Worm (Caenorhabditis elegans) whole organism, L4 larva: ENCODE results near the gene xol-1.

Experiments
- F10B5.3 ChIP-seq: sonication (generic microtip); optimal IDR thresholded peaks from 2 replicates; lab custom pipeline; 2016; ENCODE audit warnings: mild to moderate bottlenecking, missing genetic modification characterization, missing compliant biosample characterization
- F26F4.8 ChIP-seq: fragments of 200-800 bp; sonication (Bioruptor generic); conservative IDR thresholded peaks from 2 replicates; pipeline ENCODE4 v1.3.6; 2022; ENCODE audit warnings: missing genetic modification characterization, missing compliant biosample characterization
- F37D6.2 ChIP-seq: sonication (generic microtip); optimal IDR thresholded peaks from 2 replicates; lab custom pipeline; 2016; ENCODE audit warnings: mild to moderate bottlenecking, missing genetic modification characterization, missing compliant biosample characterization
- R02D3.7 ChIP-seq: fragments of 150-350 bp; sonication (generic microtip); optimal IDR thresholded peaks from 3 replicates; lab custom pipeline; 2014; ENCODE audit warnings: missing biosample characterization, missing genetic modification characterization
- Y5F2A.4 ChIP-seq: fragments of 200-800 bp; sonication (Bioruptor generic); optimal IDR thresholded peaks from 2 replicates; lab custom pipeline; 2018; ENCODE audit warnings: mild to moderate bottlenecking, missing genetic modification characterization, missing compliant biosample characterization
- Y75B8A.6 ChIP-seq: fragments of 200-800 bp; sonication (Bioruptor generic); IDR thresholded peaks from 2 replicates; pipeline ENCODE4 v1.3.6; 2022; ENCODE audit warnings: missing genetic modification reagents, missing genetic modification characterization, missing compliant biosample characterization
- ZK337.2 ChIP-seq: fragments of 200-800 bp; sonication (Bioruptor generic); IDR thresholded peaks from 2 replicates; pipeline ENCODE4 v1.3.6; 2022; ENCODE audit warnings: missing genetic modification reagents, missing genetic modification characterization, missing compliant biosample characterization
- ama-1 ChIP-seq: fragments of 150-350 bp; optimal IDR thresholded peaks from 2 replicates; lab custom pipeline; 2014; ENCODE audit warnings: inconsistent platforms, mixed read lengths
- arid-1 ChIP-seq: fragments of 200-800 bp; sonication (Bioruptor generic); conservative IDR thresholded peaks from 2 replicates; pipeline ENCODE4 v1.3.6; 2022; ENCODE audit warnings: missing genetic modification reagents, missing genetic modification characterization, missing compliant biosample characterization
- ceh-28 ChIP-seq: fragments of 150-350 bp; optimal IDR thresholded peaks from 2 replicates; lab custom pipeline; 2014; ENCODE audit warnings: missing biosample characterization, missing genetic modification reagents, missing genetic modification characterization
- ceh-32 ChIP-seq: sonication (generic microtip); optimal IDR thresholded peaks from 2 replicates; lab custom pipeline; 2016; ENCODE audit warnings: mild to moderate bottlenecking, missing genetic modification characterization, missing compliant biosample characterization; ENCODE audit not compliant: poor library complexity
- ceh-44 ChIP-seq: fragments of 200-800 bp; sonication (Bioruptor generic); IDR thresholded peaks from 2 replicates; pipeline ENCODE4 v1.3.6; 2022; ENCODE audit warnings: missing genetic modification reagents, missing genetic modification characterization, missing compliant biosample characterization
- ceh-82 ChIP-seq: sonication (generic microtip); optimal IDR thresholded peaks from 2 replicates; lab custom pipeline; 2017; ENCODE audit warnings: missing biosample characterization, missing genetic modification characterization
- ces-1 ChIP-seq: fragments of 150-350 bp; sonication (generic microtip); optimal IDR thresholded peaks from 4 replicates; lab custom pipeline; 2014; ENCODE audit warnings: missing biosample characterization, missing genetic modification reagents, missing genetic modification characterization
- cey-2 ChIP-seq: sonication (generic microtip); optimal IDR thresholded peaks from 3 replicates; lab custom pipeline; 2017; ENCODE audit warnings: missing genetic modification characterization, mild to moderate bottlenecking, missing compliant biosample characterization, antibody characterized with exemption, borderline replicate concordance; ENCODE audit not compliant: insufficient read depth
- ctbp-1 ChIP-seq: fragments of 200-800 bp; sonication (Bioruptor generic); IDR thresholded peaks from 2 replicates; pipeline ENCODE4 v1.3.6; 2022; ENCODE audit warnings: missing genetic modification reagents, missing genetic modification characterization, missing compliant biosample characterization
- dmd-6 ChIP-seq: fragments of 200-800 bp; sonication (Bioruptor generic); IDR thresholded peaks from 2 replicates; pipeline ENCODE4 v1.3.6; 2022; ENCODE audit warnings: missing genetic modification reagents, missing genetic modification characterization, missing compliant biosample characterization
- dpl-1 ChIP-seq: fragments of 150-350 bp; optimal IDR thresholded peaks from 2 replicates; lab custom pipeline; 2014; ENCODE audit warnings: missing biosample characterization, missing genetic modification reagents, missing genetic modification characterization
- duxl-1 ChIP-seq: sonication (generic microtip); optimal IDR thresholded peaks from 2 replicates; lab custom pipeline; 2016; ENCODE audit warnings: mild to moderate bottlenecking, missing genetic modification characterization, moderate library complexity, missing compliant biosample characterization; ENCODE audit not compliant: poor library complexity
- egl-27 ChIP-seq: sonication (generic microtip); optimal IDR thresholded peaks from 3 replicates; lab custom pipeline; 2017; ENCODE audit warnings: missing biosample characterization, missing genetic modification reagents, missing genetic modification characterization
- egl-43 ChIP-seq: fragments of 200-800 bp; sonication (Bioruptor generic); IDR thresholded peaks from 2 replicates; pipeline ENCODE4 v1.3.6; 2022; ENCODE audit warnings: missing genetic modification reagents, missing genetic modification characterization, missing compliant biosample characterization
- fkh-10 ChIP-seq: fragments of 150-350 bp; optimal IDR thresholded peaks from 2 replicates; lab custom pipeline; 2014; ENCODE audit warnings: missing biosample characterization, missing genetic modification reagents, missing genetic modification characterization
- fos-1 ChIP-seq: fragments of 150-350 bp; optimal IDR thresholded peaks from 2 replicates; lab custom pipeline; 2014; ENCODE audit warnings: missing biosample characterization, missing genetic modification characterization
- gei-8 ChIP-seq: fragments of 200-800 bp; sonication (Bioruptor generic); optimal IDR thresholded peaks from 2 replicates; lab custom pipeline; 2018; ENCODE audit warnings: mild to moderate bottlenecking, missing genetic modification characterization, missing compliant biosample characterization
- hif-1 ChIP-seq, 2 experiments: sonication (generic microtip); optimal IDR thresholded peaks; 2 replicates each; lab custom pipeline; 2016 to 2017; ENCODE audit warnings: missing compliant biosample characterization in 2 of 2, missing genetic modification characterization in 2 of 2, missing genetic modification reagents in 2 of 2, missing genotype in 2 of 2, mild to moderate bottlenecking in 1 of 2
- hlh-11 ChIP-seq: fragments of 200-800 bp; sonication (Bioruptor generic); optimal IDR thresholded peaks from 2 replicates; lab custom pipeline; 2018; ENCODE audit warnings: mild to moderate bottlenecking, missing genetic modification characterization, missing compliant biosample characterization
- hlh-30 ChIP-seq: sonication (generic microtip); optimal IDR thresholded peaks from 2 replicates; lab custom pipeline; 2017; ENCODE audit warnings: antibody characterized with exemption, mild to moderate bottlenecking, missing genetic modification characterization, missing compliant biosample characterization; ENCODE audit not compliant: insufficient read depth
- hmg-1.1 ChIP-seq: fragments of 200-800 bp; sonication (Bioruptor generic); IDR thresholded peaks from 2 replicates; pipeline ENCODE4 v1.3.6; 2022; ENCODE audit warnings: missing genetic modification reagents, missing genetic modification characterization, missing compliant biosample characterization
- lin-13 ChIP-seq: fragments of 150-350 bp; optimal IDR thresholded peaks from 2 replicates; lab custom pipeline; 2014; ENCODE audit warnings: missing biosample characterization, missing genetic modification reagents, missing genetic modification characterization
- lin-38 ChIP-seq: fragments of 200-800 bp; sonication (Bioruptor generic); IDR thresholded peaks from 2 replicates; pipeline ENCODE4 v1.3.6; 2022; ENCODE audit warnings: missing genetic modification reagents, missing genetic modification characterization, missing compliant biosample characterization
- lin-39 ChIP-seq: fragments of 150-350 bp; optimal IDR thresholded peaks from 2 replicates; lab custom pipeline; 2014; ENCODE audit warnings: missing biosample characterization, missing genetic modification reagents, missing genetic modification characterization
- lir-3 ChIP-seq: sonication (generic microtip); optimal IDR thresholded peaks from 2 replicates; lab custom pipeline; 2016; ENCODE audit warnings: mild to moderate bottlenecking, missing genetic modification characterization, missing compliant biosample characterization
- mdl-1 ChIP-seq, 2 experiments: fragments of 150-350 bp in 1 of 2; sonication (generic microtip) in 1 of 2; optimal IDR thresholded peaks; 2 replicates each; lab custom pipeline; 2014 to 2017; ENCODE audit warnings: missing biosample characterization in 2 of 2, missing genetic modification characterization in 2 of 2
- mes-2 ChIP-seq: sonication (generic microtip); optimal IDR thresholded peaks from 2 replicates; lab custom pipeline; 2016; ENCODE audit warnings: missing genotype, mild to moderate bottlenecking, missing genetic modification characterization, missing compliant biosample characterization; ENCODE audit not compliant: poor library complexity, severe bottlenecking
- nhr-10 ChIP-seq: fragments of 150-350 bp; optimal IDR thresholded peaks from 2 replicates; lab custom pipeline; 2014; ENCODE audit warnings: missing biosample characterization, missing genetic modification characterization
- nhr-11 ChIP-seq: fragments of 150-350 bp; optimal IDR thresholded peaks from 2 replicates; lab custom pipeline; 2014; ENCODE audit warnings: missing biosample characterization, missing genetic modification characterization
- nhr-111 ChIP-seq: fragments of 200-800 bp; sonication (Bioruptor generic); optimal IDR thresholded peaks from 2 replicates; lab custom pipeline; 2018; ENCODE audit warnings: mild to moderate bottlenecking, missing genetic modification characterization, missing compliant biosample characterization
- nhr-237 ChIP-seq: sonication (generic microtip); optimal IDR thresholded peaks from 2 replicates; lab custom pipeline; 2017; ENCODE audit warnings: missing biosample characterization, missing genetic modification characterization
- nhr-25 ChIP-seq: sonication (generic microtip); optimal IDR thresholded peaks from 2 replicates; lab custom pipeline; 2017; ENCODE audit warnings: missing genetic modification characterization, mild to moderate bottlenecking, missing compliant biosample characterization, antibody characterized with exemption, moderate library complexity, borderline replicate concordance; ENCODE audit not compliant: insufficient read depth
- nhr-41 ChIP-seq: fragments of 200-800 bp; sonication (Bioruptor generic); IDR thresholded peaks from 2 replicates; pipeline ENCODE4 v1.3.6; 2022; ENCODE audit warnings: missing genetic modification reagents, missing genetic modification characterization, missing compliant biosample characterization
- nhr-42 ChIP-seq: fragments of 200-800 bp; sonication (Bioruptor generic); IDR thresholded peaks from 2 replicates; pipeline ENCODE4 v1.3.6; 2022; ENCODE audit warnings: missing genetic modification characterization, missing compliant biosample characterization
- nhr-76 ChIP-seq: fragments of 150-350 bp; optimal IDR thresholded peaks from 2 replicates; lab custom pipeline; 2014; ENCODE audit warnings: missing biosample characterization, missing genetic modification characterization
- nhr-77 ChIP-seq: fragments of 150-350 bp; optimal IDR thresholded peaks from 2 replicates; lab custom pipeline; 2014; ENCODE audit warnings: missing biosample characterization, missing genetic modification characterization
- saeg-2 ChIP-seq: fragments of 200-800 bp; sonication (Bioruptor generic); IDR thresholded peaks from 2 replicates; pipeline ENCODE4 v1.3.6; 2022; ENCODE audit warnings: missing genetic modification reagents, missing genetic modification characterization, missing compliant biosample characterization
- sdz-12 ChIP-seq: fragments of 200-800 bp; sonication (Bioruptor generic); optimal IDR thresholded peaks from 2 replicates; lab custom pipeline; 2018; ENCODE audit warnings: mild to moderate bottlenecking, missing genetic modification characterization, missing compliant biosample characterization
- spr-3 ChIP-seq: fragments of 200-800 bp; sonication (Bioruptor generic); optimal IDR thresholded peaks from 2 replicates; lab custom pipeline; 2018; ENCODE audit warnings: mild to moderate bottlenecking, missing genetic modification characterization, missing compliant biosample characterization
- tag-97 ChIP-seq: fragments of 200-800 bp; sonication (Bioruptor generic); IDR thresholded peaks from 2 replicates; pipeline ENCODE4 v1.3.6; 2022; ENCODE audit warnings: missing genetic modification characterization, missing compliant biosample characterization
- unc-39 ChIP-seq: sonication (generic microtip); optimal IDR thresholded peaks from 2 replicates; lab custom pipeline; 2017; ENCODE audit warnings: missing biosample characterization, missing genetic modification characterization
- zfp-2 ChIP-seq: sonication (generic microtip); optimal IDR thresholded peaks from 2 replicates; lab custom pipeline; 2016; ENCODE audit warnings: mild to moderate bottlenecking, missing genetic modification characterization, missing compliant biosample characterization

xol-1 gene

DNA sequence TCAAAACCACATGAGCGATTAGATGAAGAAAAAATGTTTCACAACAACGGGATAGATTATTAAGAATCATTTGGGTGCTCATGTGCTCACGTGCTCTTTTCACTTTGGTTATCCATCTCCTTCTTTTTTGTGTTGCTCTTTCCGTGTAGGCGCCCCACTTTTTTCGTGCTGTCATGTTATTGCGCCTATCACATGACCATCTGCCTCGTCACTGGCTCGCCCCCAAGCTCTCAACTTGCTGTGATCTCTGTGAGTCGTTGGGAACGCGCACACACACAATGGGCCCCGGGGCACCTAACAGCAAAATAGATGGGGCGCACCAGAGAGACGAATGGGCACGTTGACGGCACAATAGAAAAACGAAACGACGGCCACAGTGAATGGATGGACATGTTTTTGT is 19.5 kb upstream of the xol-1 start (continued):
- TF ChIP-seq duxl-1 = no peak
- peak; percentile 29 for TF ChIP-seq gei-8 (GFP tag; lab: Kevin White, UChicago)
- no peak for TF ChIP-seq R02D3.7 (tag; lab: Kevin White, UChicago)
- peak; percentile 95 for TF ChIP-seq ctbp-1 (GFP tag; lab: Robert Waterston, UW)
- no peak for TF ChIP-seq F10B5.3 (tag; lab: Kevin White, UChicago)
- TF ChIP-seq mdl-1 (tag; optimal IDR thresholded peaks at IDR 0.05; lab: Kevin White, UChicago) = peak; percentile 76 to 87
- TF ChIP-seq fos-1 (tag; lab: Kevin White, UChicago) = no peak
- 0 out of 2 replicates have a peak, but pooled peaks have one; percentile 28 for TF ChIP-seq ZK337.2 (GFP tag; lab: Robert Waterston, UW)
- no peak for TF ChIP-seq nhr-10 (tag; lab: Kevin White, UChicago)
- TF ChIP-seq nhr-11 (tag; lab: Kevin White, UChicago) = peak; percentile 93
- TF ChIP-seq ceh-44 = no peak
- TF ChIP-seq ceh-28 (tag; lab: Kevin White, UChicago) = peak; percentile 44
- TF ChIP-seq nhr-42 (GFP tag; lab: Robert Waterston, UW) = no peak
- TF ChIP-seq Y75B8A.6 (GFP tag; lab: Robert Waterston, UW) = no peak
- TF ChIP-seq nhr-25 = no peak
- TF ChIP-seq nhr-77 (tag; lab: Kevin White, UChicago) = no peak
- TF ChIP-seq saeg-2 (GFP tag; lab: Robert Waterston, UW) = no peak
- TF ChIP-seq nhr-237 (tag; lab: Kevin White, UChicago) = no peak
- TF ChIP-seq cey-2 (tag; lab: Kevin White, UChicago) = no peak
- no peak for TF ChIP-seq egl-27 (tag; lab: Kevin White, UChicago)
- peak; percentile 25 for TF ChIP-seq dpl-1 (GFP tag; lab: Kevin White, UChicago)
- no peak for TF ChIP-seq nhr-76 (tag; lab: Kevin White, UChicago)
- TF ChIP-seq mes-2 (tag; lab: Kevin White, UChicago) = peak; percentile 65
- TF ChIP-seq tag-97 (GFP tag; lab: Robert Waterston, UW) = no peak
- TF ChIP-seq fkh-10 (GFP tag; lab: Kevin White, UChicago) = peak; percentile 84
- peak; percentile 98 for TF ChIP-seq hlh-30 (tag; lab: Kevin White, UChicago)
- no peak for TF ChIP-seq nhr-41 (GFP tag; lab: Robert Waterston, UW)
- peak; percentile 35; the same call in 1 of the 2 replicates for TF ChIP-seq lin-38 (GFP tag; lab: Robert Waterston, UW)
- no peak for TF ChIP-seq nhr-111 (GFP tag; lab: Kevin White, UChicago)
- TF ChIP-seq arid-1 (GFP tag; lab: Robert Waterston, UW) = no peak; the same call in 1 of the 2 replicates
- no peak for TF ChIP-seq lin-39 (tag; lab: Kevin White, UChicago)
- TF ChIP-seq sdz-12 (GFP tag; lab: Kevin White, UChicago) = no peak
- TF ChIP-seq spr-3 (GFP tag; lab: Kevin White, UChicago) = no peak
- TF ChIP-seq ces-1 (GFP tag; lab: Kevin White, UChicago) = peak; percentile 3
- peak; percentile 17 to 88 for TF ChIP-seq hif-1 (tag; optimal IDR thresholded peaks at IDR 0.05; lab: Kevin White, UChicago)
- TF ChIP-seq lir-3 (tag; lab: Kevin White, UChicago) = no peak
- TF ChIP-seq ceh-32 (tag; lab: Kevin White, UChicago) = no peak
- no peak for TF ChIP-seq ceh-82 (tag; lab: Kevin White, UChicago)
- no peak for TF ChIP-seq Y5F2A.4
- TF ChIP-seq lin-13 (GFP tag; lab: Kevin White, UChicago) = peak; percentile 7
- TF ChIP-seq F37D6.2 (tag; lab: Kevin White, UChicago) = peak; percentile 75
- peak; percentile 84 for TF ChIP-seq egl-43
- peak; percentile 81 for TF ChIP-seq hmg-1.1 (GFP tag; lab: Robert Waterston, UW)
- peak; percentile 90 for TF ChIP-seq hlh-11 (tag; lab: Kevin White, UChicago)
- no peak for TF ChIP-seq zfp-2
- peak; percentile 66 for TF ChIP-seq dmd-6 (GFP tag; lab: Robert Waterston, UW)
- TF ChIP-seq F26F4.8 = no peak
- peak; percentile 62 for TF ChIP-seq ama-1 (lab: Kevin White, UChicago)
- no peak for TF ChIP-seq unc-39 (tag; lab: Kevin White, UChicago)
